Fruit fly (Drosophila melanogaster): ENCODE measurements around the gene ymp.

Gene ymp

DNA sequence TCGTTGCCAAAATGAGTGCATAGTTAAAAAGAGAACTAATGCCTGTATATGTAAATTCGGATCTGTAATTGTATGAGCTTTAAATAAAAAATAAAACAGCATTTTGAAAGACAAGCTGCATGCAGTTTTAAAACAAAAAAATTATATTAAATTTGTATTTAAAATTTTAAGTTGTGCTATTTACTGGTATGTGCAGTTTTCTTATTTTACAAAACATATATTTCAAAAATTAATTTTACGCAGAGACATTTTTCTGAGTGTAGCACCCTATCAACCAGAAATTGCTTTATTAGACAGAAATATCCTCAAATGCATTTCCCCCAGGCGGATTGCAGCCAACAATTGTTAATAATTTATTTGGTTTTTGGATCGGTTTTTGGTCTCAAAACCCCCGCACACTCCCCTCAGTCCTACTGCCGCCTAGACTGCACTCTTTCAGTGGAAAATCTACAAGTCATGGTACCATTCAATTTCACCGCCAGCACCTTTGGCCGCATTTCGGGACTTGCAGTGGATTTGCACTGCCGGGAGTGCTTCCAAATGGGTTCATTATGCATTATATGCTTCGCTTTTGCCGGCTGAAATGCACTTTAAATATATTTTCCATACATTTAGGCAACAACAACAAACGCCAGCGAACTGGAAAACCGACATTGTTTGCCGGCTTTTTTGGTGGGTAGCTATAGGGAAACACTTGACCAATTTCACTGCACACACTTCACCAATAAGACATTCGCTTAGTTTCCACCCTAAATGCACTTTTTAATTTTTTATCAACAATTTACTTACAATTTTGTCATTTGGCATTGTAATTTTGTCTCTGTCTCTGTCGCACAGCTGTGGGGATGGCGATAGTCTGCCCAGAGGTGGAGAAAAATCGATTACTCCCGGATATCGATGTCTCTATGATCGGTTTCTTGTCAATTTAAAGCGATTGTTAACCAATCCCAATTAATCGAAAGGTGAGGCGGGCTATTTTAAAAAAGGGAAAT, 15.2 kb upstream of the ymp start, which contains the start of gene Npl4 (continued):
- TF ChIP-seq ro (GFP tag; IDR thresholded peaks at IDR 0.05): no peak
- no peak for TF ChIP-seq Gug (GFP tag; IDR thresholded peaks at IDR 0.05)
- TF ChIP-seq Dref (GFP tag; IDR thresholded peaks at IDR 0.05): peak; percentile 99
- peak; percentile 84 for TF ChIP-seq pzg (GFP tag; optimal IDR thresholded peaks at IDR 0.05)
- peak; percentile 62 for TF ChIP-seq Sin3A (optimal IDR thresholded peaks at IDR 0.05)
- TF ChIP-seq ci (GFP tag; IDR thresholded peaks at IDR 0.05): 0 out of 3 replicates have a peak, but pooled peaks have one; percentile 5
- no peak for TF ChIP-seq TFAM (GFP tag; optimal IDR thresholded peaks at IDR 0.05)
- TF ChIP-seq Sry-δ (GFP tag; optimal IDR thresholded peaks at IDR 0.05): peak; percentile 92
- TF ChIP-seq dysf (GFP tag; IDR thresholded peaks at IDR 0.05): no peak
- TF ChIP-seq sna (GFP tag; IDR thresholded peaks at IDR 0.05; ENCODE audit: partially characterized antibody): peak; percentile 87
- peak; percentile 37 for TF ChIP-seq YL-1 (GFP tag; optimal IDR thresholded peaks at IDR 0.05)
- TF ChIP-seq CG6854 (GFP tag; optimal IDR thresholded peaks at IDR 0.05): no peak
- no peak for TF ChIP-seq gcm2 (GFP tag; optimal IDR thresholded peaks at IDR 0.05)
- TF ChIP-seq Bgb (GFP tag; IDR thresholded peaks at IDR 0.05; ENCODE audit: partially characterized antibody): peak; percentile 98
- TF ChIP-seq tin (GFP tag; optimal IDR thresholded peaks at IDR 0.05): no peak
- 0 out of 3 replicates have a peak, but pooled peaks have one; percentile 58 for TF ChIP-seq CG11695 (GFP tag; IDR thresholded peaks at IDR 0.05)
- TF ChIP-seq B-H1 (GFP tag; IDR thresholded peaks at IDR 0.05): peak; percentile 28; the same call in 1 of the 3 replicates
- no peak for TF ChIP-seq Atf-2 (GFP tag; optimal IDR thresholded peaks at IDR 0.05)
- peak; percentile 72 for TF ChIP-seq CG2129 (GFP tag; IDR thresholded peaks at IDR 0.05; ENCODE audit: partially characterized antibody)
- peak; percentile 72 for TF ChIP-seq CG4617 (GFP tag; optimal IDR thresholded peaks at IDR 0.05; ENCODE audit: borderline replicate concordance)
- peak; percentile 12 for TF ChIP-seq CG14710 (tag; optimal IDR thresholded peaks at IDR 0.05)
- TF ChIP-seq CG1529 (GFP tag; optimal IDR thresholded peaks at IDR 0.05): no peak
- no peak for TF ChIP-seq jing (GFP tag; optimal IDR thresholded peaks at IDR 0.05)
- peak; percentile 97 for TF ChIP-seq CG7963 (GFP tag; IDR thresholded peaks at IDR 0.05; ENCODE audit: partially characterized antibody)
- TF ChIP-seq onecut (GFP tag; IDR thresholded peaks at IDR 0.05): 0 out of 2 replicates have a peak, but pooled peaks have one; percentile 18
- peak; percentile 6 for TF ChIP-seq CG16815 (GFP tag; optimal IDR thresholded peaks at IDR 0.05)
- no peak for TF ChIP-seq ewg (GFP tag; optimal IDR thresholded peaks at IDR 0.05)
- TF ChIP-seq CG17186 (GFP tag; optimal IDR thresholded peaks at IDR 0.05): peak; percentile 32
- peak; percentile 80; the same call in 2 of the 3 replicates for TF ChIP-seq knrl (GFP tag; IDR thresholded peaks at IDR 0.05; ENCODE audit: partially characterized antibody)
- no peak for TF ChIP-seq Hey (tag; optimal IDR thresholded peaks at IDR 0.05)
- peak; percentile 35; the same call in 1 of the 2 replicates for TF ChIP-seq HLH3B (GFP tag; IDR thresholded peaks at IDR 0.05)
- peak; percentile 23 for TF ChIP-seq Meics (GFP tag; optimal IDR thresholded peaks at IDR 0.05)
- TF ChIP-seq CG42726 (GFP tag; IDR thresholded peaks at IDR 0.05; ENCODE audit: partially characterized antibody): peak; percentile 59; the same call in 1 of the 2 replicates
- TF ChIP-seq CG10979 (tag; optimal IDR thresholded peaks at IDR 0.05): peak; percentile 47
- TF ChIP-seq prd (optimal IDR thresholded peaks at IDR 0.05): no peak
- TF ChIP-seq prd (GFP tag; IDR thresholded peaks at IDR 0.05): 0 out of 3 replicates have a peak, but pooled peaks have one; percentile 10
- peak; percentile 11 for TF ChIP-seq Hmr (GFP tag; optimal IDR thresholded peaks at IDR 0.05)
- TF ChIP-seq CG12659 (GFP tag; optimal IDR thresholded peaks at IDR 0.05): peak; percentile 12
- peak; percentile 43; the same call in 1 of the 3 replicates for TF ChIP-seq gce (GFP tag; IDR thresholded peaks at IDR 0.05)
- TF ChIP-seq run (tag; optimal IDR thresholded peaks at IDR 0.05): no peak
- TF ChIP-seq Xrp1 (GFP tag; IDR thresholded peaks at IDR 0.05): peak; percentile 50; the same call in 1 of the 2 replicates
- TF ChIP-seq zf30C (GFP tag; optimal IDR thresholded peaks at IDR 0.05): peak; percentile 48
- peak; percentile 92 for TF ChIP-seq Dll (GFP tag; IDR thresholded peaks at IDR 0.05; ENCODE audit: partially characterized antibody)
- peak; percentile 46; the same call in 1 of the 3 replicates for TF ChIP-seq zfh1 (GFP tag; IDR thresholded peaks at IDR 0.05)
- TF ChIP-seq vvl (GFP tag; IDR thresholded peaks at IDR 0.05): peak; percentile 19; the same call in 1 of the 2 replicates
- peak; percentile 99 for TF ChIP-seq HLH4C (GFP tag; IDR thresholded peaks at IDR 0.05; ENCODE audit: partially characterized antibody)
- 0 out of 2 replicates have a peak, but pooled peaks have one; percentile 31 for TF ChIP-seq ranshi (GFP tag; IDR thresholded peaks at IDR 0.05)

Measured in whole organism, embryonic.